Worm (Caenorhabditis elegans) whole organism, L2 larva: ENCODE data around the gene C14A11.6.

Experiments
- C34F6.9 ChIP-seq: fragments of 150-350 bp; optimal IDR thresholded peaks from 2 replicates; lab custom pipeline; 2014; ENCODE audit warnings: missing biosample characterization, missing genetic modification characterization
- F13H6.1 ChIP-seq: sonication (generic microtip); optimal IDR thresholded peaks from 2 replicates; lab custom pipeline; 2016; ENCODE audit warnings: missing genetic modification characterization, missing compliant biosample characterization
- Y55F3AM.14 ChIP-seq: fragments of 200-800 bp; sonication (Bioruptor generic); optimal IDR thresholded peaks from 2 replicates; lab custom pipeline; 2018; ENCODE audit warnings: mild to moderate bottlenecking, missing genetic modification characterization, missing compliant biosample characterization
- ZK546.5 ChIP-seq: sonication (generic microtip); optimal IDR thresholded peaks from 2 replicates; lab custom pipeline; 2017; ENCODE audit warnings: missing biosample characterization, missing genetic modification characterization
- blmp-1 ChIP-seq: sonication (generic microtip); optimal IDR thresholded peaks from 2 replicates; lab custom pipeline; 2017; ENCODE audit warnings: missing genetic modification characterization, mild to moderate bottlenecking, missing compliant biosample characterization, antibody characterized with exemption, moderate library complexity; ENCODE audit not compliant: insufficient read depth
- ceh-16 ChIP-seq: fragments of 150-350 bp; optimal IDR thresholded peaks from 2 replicates; lab custom pipeline; 2014; ENCODE audit warnings: missing biosample characterization, missing genetic modification characterization
- ceh-82 ChIP-seq: fragments of 150-350 bp; optimal IDR thresholded peaks from 2 replicates; lab custom pipeline; 2014; ENCODE audit warnings: missing biosample characterization, missing genetic modification characterization
- crh-2 ChIP-seq: sonication (generic microtip); optimal IDR thresholded peaks from 2 replicates; lab custom pipeline; 2017; ENCODE audit warnings: missing biosample characterization, missing genetic modification characterization
- egl-27 ChIP-seq: sonication (generic microtip); optimal IDR thresholded peaks from 3 replicates; lab custom pipeline; 2017; ENCODE audit warnings: missing biosample characterization, missing genetic modification reagents, missing genetic modification characterization
- fos-1 ChIP-seq: fragments of 150-350 bp; optimal IDR thresholded peaks from 2 replicates; lab custom pipeline; 2014; ENCODE audit warnings: missing biosample characterization, missing genetic modification characterization
- gmeb-1 ChIP-seq: fragments of 150-350 bp; optimal IDR thresholded peaks from 2 replicates; lab custom pipeline; 2014; ENCODE audit warnings: missing biosample characterization, missing genetic modification characterization
- lin-11 ChIP-seq: fragments of 150-350 bp; sonication (generic microtip); optimal IDR thresholded peaks from 2 replicates; lab custom pipeline; 2014; ENCODE audit warnings: missing biosample characterization, missing genetic modification characterization, inconsistent platforms, mixed read lengths
- lin-13 ChIP-seq: fragments of 150-350 bp; optimal IDR thresholded peaks from 2 replicates; lab custom pipeline; 2014; ENCODE audit warnings: missing biosample characterization, missing genetic modification reagents, missing genetic modification characterization
- lin-39 ChIP-seq: fragments of 150-350 bp; optimal IDR thresholded peaks from 2 replicates; lab custom pipeline; 2014; ENCODE audit warnings: missing biosample characterization, missing genetic modification reagents, missing genetic modification characterization
- lsy-2 ChIP-seq, 2 experiments: fragments of 150-350 bp in 1 of 2; sonication (generic microtip) in 1 of 2; optimal IDR thresholded peaks; 2 replicates each; lab custom pipeline; 2014 to 2017; ENCODE audit warnings: missing biosample characterization in 2 of 2, missing genetic modification characterization in 2 of 2
- mab-5 ChIP-seq: fragments of 150-350 bp; optimal IDR thresholded peaks from 2 replicates; lab custom pipeline; 2014; ENCODE audit warnings: missing biosample characterization, missing genetic modification characterization
- mbf-1 ChIP-seq: sonication (generic microtip); optimal IDR thresholded peaks from 2 replicates; lab custom pipeline; 2017; ENCODE audit warnings: missing biosample characterization, missing genetic modification characterization
- mdl-1 ChIP-seq, 2 experiments: fragments of 150-350 bp in 1 of 2; sonication (generic microtip) in 1 of 2; optimal IDR thresholded peaks; 2 replicates each; lab custom pipeline; 2017; ENCODE audit warnings: missing biosample characterization in 2 of 2, missing genetic modification characterization in 2 of 2
- nhr-10 ChIP-seq: sonication (generic microtip); optimal IDR thresholded peaks from 2 replicates; lab custom pipeline; 2017; ENCODE audit warnings: missing biosample characterization, missing genetic modification characterization
- nhr-11 ChIP-seq: fragments of 150-350 bp; optimal IDR thresholded peaks from 2 replicates; lab custom pipeline; 2014; ENCODE audit warnings: missing biosample characterization, missing genetic modification characterization
- nhr-129 ChIP-seq: fragments of 150-350 bp; optimal IDR thresholded peaks from 2 replicates; lab custom pipeline; 2014; ENCODE audit warnings: missing biosample characterization, missing genetic modification characterization
- nhr-21 ChIP-seq: fragments of 150-350 bp; optimal IDR thresholded peaks from 2 replicates; lab custom pipeline; 2014; ENCODE audit warnings: missing biosample characterization, missing genetic modification characterization
- nhr-237 ChIP-seq: fragments of 150-350 bp; optimal IDR thresholded peaks from 2 replicates; lab custom pipeline; 2014; ENCODE audit warnings: missing biosample characterization, missing genetic modification characterization
- nhr-25 ChIP-seq: fragments of 150-350 bp; sonication (generic microtip); optimal IDR thresholded peaks from 3 replicates; lab custom pipeline; 2014; ENCODE audit warnings: missing biosample characterization, missing genetic modification characterization
- nhr-6 ChIP-seq: fragments of 150-350 bp; optimal IDR thresholded peaks from 2 replicates; lab custom pipeline; 2014; ENCODE audit warnings: missing biosample characterization, missing genetic modification characterization
- nhr-77 ChIP-seq: fragments of 150-350 bp; optimal IDR thresholded peaks from 2 replicates; lab custom pipeline; 2014; ENCODE audit warnings: missing biosample characterization, missing genetic modification characterization
- peb-1 ChIP-seq: fragments of 150-350 bp; optimal IDR thresholded peaks from 2 replicates; lab custom pipeline; 2014; ENCODE audit warnings: missing biosample characterization, missing genetic modification characterization
- sem-4 ChIP-seq: fragments of 150-350 bp; optimal IDR thresholded peaks from 2 replicates; lab custom pipeline; 2014; ENCODE audit warnings: missing biosample characterization, missing genetic modification reagents, missing genetic modification characterization
- skn-1 ChIP-seq: sonication (generic microtip); optimal IDR thresholded peaks from 2 replicates; lab custom pipeline; 2017; ENCODE audit warnings: missing biosample characterization, missing genetic modification characterization
- sma-3 ChIP-seq: sonication (generic microtip); optimal IDR thresholded peaks from 2 replicates; lab custom pipeline; 2016; ENCODE audit warnings: missing genetic modification reagents, missing genetic modification characterization, missing compliant biosample characterization
- sma-9 ChIP-seq, 2 experiments: fragments of 150-350 bp in 1 of 2; sonication (generic microtip) in 1 of 2; optimal IDR thresholded peaks; 2 replicates each; lab custom pipeline; 2014 to 2016; ENCODE audit warnings: missing genetic modification characterization in 2 of 2, mild to moderate bottlenecking in 1 of 2, missing biosample characterization in 1 of 2, missing compliant biosample characterization in 1 of 2, missing genetic modification reagents in 1 of 2, moderate library complexity in 1 of 2
- snpc-4 ChIP-seq: fragments of 150-350 bp; optimal IDR thresholded peaks from 2 replicates; lab custom pipeline; 2014; ENCODE audit warnings: missing biosample characterization, missing genetic modification characterization
- unc-39 ChIP-seq: fragments of 150-350 bp; optimal IDR thresholded peaks from 2 replicates; lab custom pipeline; 2014; ENCODE audit warnings: missing biosample characterization, missing genetic modification characterization
- unc-55 ChIP-seq: fragments of 150-350 bp; sonication (generic microtip); optimal IDR thresholded peaks from 3 replicates; lab custom pipeline; 2014; ENCODE audit warnings: missing biosample characterization, missing genetic modification reagents, missing genetic modification characterization
- zag-1 ChIP-seq: fragments of 150-350 bp; optimal IDR thresholded peaks from 2 replicates; lab custom pipeline; 2014; ENCODE audit warnings: missing biosample characterization, missing genetic modification characterization
- ztf-1 ChIP-seq: fragments of 200-800 bp; sonication (Bioruptor generic); conservative IDR thresholded peaks from 2 replicates; pipeline ENCODE4 v1.3.6; 2022; ENCODE audit warnings: missing genetic modification characterization, missing compliant biosample characterization
- ztf-4 ChIP-seq: fragments of 150-350 bp; optimal IDR thresholded peaks from 2 replicates; lab custom pipeline; 2014; ENCODE audit warnings: missing biosample characterization, missing genetic modification characterization

C14A11.6 gene

ce11 chrX:2853963-2854362 is 40.0 kb upstream of the C14A11.6 start:
- TF ChIP-seq unc-39 (tag; lab: Kevin White, UChicago) = no peak
- TF ChIP-seq lsy-2 (tag; optimal IDR thresholded peaks at IDR 0.05; lab: Kevin White, UChicago) = peak in 1 of 2 experiments; percentile 0
- no peak for TF ChIP-seq nhr-25
- TF ChIP-seq, all 48 proteins: peak for 1

ce11 chrX:2852388-2852908 is 38.5 kb upstream of the C14A11.6 start, which contains the start of gene kin-29:
TSS of gene kin-29 (minus strand) at chrX:2852438.
- TF ChIP-seq ztf-1 = 0 out of 2 replicates have a peak, but pooled peaks have one; percentile 26
- TF ChIP-seq lsy-2 (tag; optimal IDR thresholded peaks at IDR 0.05; lab: Kevin White, UChicago) = peak; percentile 56 to 75
- TF ChIP-seq mbf-1 (tag; lab: Kevin White, UChicago) = no peak
- TF ChIP-seq nhr-21 (tag; lab: Kevin White, UChicago) = peak; percentile 74
- peak; percentile 70 for TF ChIP-seq nhr-25
- TF ChIP-seq nhr-11 = no peak
- peak; percentile 73 for TF ChIP-seq blmp-1 (tag; lab: Kevin White, UChicago)
- peak; percentile 48 for TF ChIP-seq gmeb-1 (tag; lab: Kevin White, UChicago)
- peak; percentile 36 for TF ChIP-seq snpc-4
- peak; percentile 86 for TF ChIP-seq sma-9 (GFP tag; optimal IDR thresholded peaks at IDR 0.05; lab: Kevin White, UChicago)
- TF ChIP-seq sma-9 (tag; optimal IDR thresholded peaks at IDR 0.05; lab: Kevin White, UChicago) = no peak
- TF ChIP-seq lin-11 = peak; percentile 76
- TF ChIP-seq Y55F3AM.14 = peak; percentile 88
- no peak for TF ChIP-seq unc-39 (tag; lab: Kevin White, UChicago)
- TF ChIP-seq nhr-10 (tag; lab: Kevin White, UChicago) = peak; percentile 11
- peak; percentile 83 for TF ChIP-seq C34F6.9 (tag; lab: Kevin White, UChicago)
- TF ChIP-seq unc-55 (GFP tag; lab: Kevin White, UChicago) = peak; percentile 87
- TF ChIP-seq ztf-4 = peak; percentile 26
- peak; percentile 67 for TF ChIP-seq mab-5 (tag; lab: Kevin White, UChicago)
- TF ChIP-seq peb-1 (tag; lab: Kevin White, UChicago) = no peak
- peak; percentile 63 for TF ChIP-seq egl-27
- peak; percentile 28 for TF ChIP-seq ceh-16 (tag; lab: Kevin White, UChicago)
- no peak for TF ChIP-seq lin-39 (tag; lab: Kevin White, UChicago)
- TF ChIP-seq zag-1 (tag; lab: Kevin White, UChicago) = peak; percentile 73
- TF ChIP-seq fos-1 (tag; lab: Kevin White, UChicago) = peak; percentile 82
- peak; percentile 26 to 74 for TF ChIP-seq mdl-1 (tag; optimal IDR thresholded peaks at IDR 0.05; lab: Kevin White, UChicago)
- peak; percentile 14 for TF ChIP-seq sem-4 (tag; lab: Kevin White, UChicago)
- no peak for TF ChIP-seq nhr-77 (tag; lab: Kevin White, UChicago)
- peak; percentile 83 for TF ChIP-seq sma-3 (GFP tag; lab: Kevin White, UChicago)
- TF ChIP-seq ZK546.5 (tag; lab: Kevin White, UChicago) = no peak
- peak; percentile 65 for TF ChIP-seq nhr-6
- TF ChIP-seq ceh-82 (tag; lab: Kevin White, UChicago) = no peak
- peak; percentile 81 for TF ChIP-seq lin-13
- peak; percentile 93 for TF ChIP-seq nhr-129 (tag; lab: Kevin White, UChicago)
- no peak for TF ChIP-seq skn-1 (tag; lab: Kevin White, UChicago)
- peak; percentile 97 for TF ChIP-seq F13H6.1 (tag; lab: Kevin White, UChicago)
- no peak for TF ChIP-seq nhr-237 (tag; lab: Kevin White, UChicago)
- TF ChIP-seq crh-2 = peak; percentile 75

ce11 chrX:2843508-2843907 is 29.6 kb upstream of the C14A11.6 start:
- TF ChIP-seq snpc-4 (peak; percentile 72), nhr-6 (no peak)

- TF ChIP-seq fos-1 (tag; lab: Kevin White, UChicago) = peak; percentile 69
- TF ChIP-seq crh-2 = no peak
- peak; percentile 47 for TF ChIP-seq F13H6.1 (tag; lab: Kevin White, UChicago)
Observed at ce11 chrX:2841754-2842153, 27.8 kb upstream of the C14A11.6 start.
